Fruit fly (Drosophila melanogaster) whole organism, prepupa: ENCODE data around the gene CG33490.

ENCODE experiments used
- CG10631 ChIP-seq: fragments of 200-800 bp; sonication (Bioruptor generic); optimal IDR thresholded peaks from 2 replicates; lab custom pipeline; 2016; ENCODE audit warnings: missing biosample characterization, missing genetic modification characterization
- CG11294 ChIP-seq: fragments of 200-800 bp; sonication (Bioruptor generic); IDR thresholded peaks from 2 replicates; pipeline ENCODE4 v1.3.6; 2022; ENCODE audit warnings: missing biosample characterization, missing genetic modification characterization
- CG11762 ChIP-seq: fragments of 200-800 bp; sonication (Bioruptor generic); optimal IDR thresholded peaks from 3 replicates; lab custom pipeline; 2016; ENCODE audit warnings: missing biosample characterization, missing genetic modification characterization; ENCODE audit not compliant: insufficient read depth
- CG15336 ChIP-seq: fragments of 200-800 bp; sonication (Bioruptor generic); IDR thresholded peaks from 2 replicates; pipeline ENCODE4 v1.3.6; 2022; ENCODE audit warnings: missing biosample characterization, missing genetic modification characterization
- CG1621 ChIP-seq: fragments of 200-800 bp; sonication (Bioruptor generic); optimal IDR thresholded peaks from 3 replicates; lab custom pipeline; 2018; ENCODE audit warnings: missing biosample characterization, mild to moderate bottlenecking, missing genetic modification characterization
- CG32006 ChIP-seq: fragments of 200-800 bp; sonication (Bioruptor generic); optimal IDR thresholded peaks from 3 replicates; lab custom pipeline; 2017; ENCODE audit warnings: missing biosample characterization, mild to moderate bottlenecking, missing genetic modification characterization
- CG4318 ChIP-seq: fragments of 200-800 bp; sonication (Bioruptor generic); optimal IDR thresholded peaks from 3 replicates; lab custom pipeline; 2017; ENCODE audit warnings: missing biosample characterization, mild to moderate bottlenecking, missing genetic modification characterization
- CG6854 ChIP-seq: fragments of 200-800 bp; sonication (Bioruptor generic); optimal IDR thresholded peaks from 2 replicates; lab custom pipeline; 2017; ENCODE audit warnings: missing biosample characterization, mild to moderate bottlenecking, missing genetic modification characterization
- CG8119 ChIP-seq: fragments of 200-800 bp; sonication (Bioruptor generic); IDR thresholded peaks from 3 replicates; pipeline ENCODE4 v1.3.6; 2022; ENCODE audit warnings: missing biosample characterization, missing genetic modification characterization
- CG8319 ChIP-seq: fragments of 200-800 bp; sonication (Bioruptor generic); optimal IDR thresholded peaks from 3 replicates; lab custom pipeline; 2016; ENCODE audit warnings: missing biosample characterization, missing genetic modification characterization
- CG8632 ChIP-seq: fragments of 200-800 bp; sonication (Bioruptor generic); optimal IDR thresholded peaks from 3 replicates; lab custom pipeline; 2016; ENCODE audit warnings: missing biosample characterization, missing genetic modification characterization
- Eip78C ChIP-seq: fragments of 200-800 bp; sonication (Bioruptor generic); peaks from one replicate; lab custom pipeline; 2016; ENCODE audit warnings: missing biosample characterization, missing genetic modification characterization
- Hr4 ChIP-seq: fragments of 200-800 bp; sonication (Bioruptor generic); optimal IDR thresholded peaks from 3 replicates; lab custom pipeline; 2016; ENCODE audit warnings: missing biosample characterization, missing genetic modification characterization
- Met ChIP-seq: fragments of 200-800 bp; sonication (Bioruptor generic); optimal IDR thresholded peaks from 3 replicates; lab custom pipeline; 2016; ENCODE audit warnings: missing biosample characterization, missing genetic modification characterization
- Smox ChIP-seq: fragments of 200-800 bp; sonication (Bioruptor generic); optimal IDR thresholded peaks from 3 replicates; lab custom pipeline; 2016; ENCODE audit warnings: missing biosample characterization, missing genetic modification characterization
- Sox14 ChIP-seq: fragments of 200-800 bp; sonication (Bioruptor generic); optimal IDR thresholded peaks from 3 replicates; lab custom pipeline; 2016; ENCODE audit warnings: missing biosample characterization, missing genetic modification characterization
- acj6 ChIP-seq: fragments of 200-800 bp; sonication (Bioruptor generic); optimal IDR thresholded peaks from 3 replicates; lab custom pipeline; 2016; ENCODE audit warnings: missing biosample characterization, missing genetic modification characterization
- cyc ChIP-seq: fragments of 200-800 bp; sonication (Bioruptor generic); optimal IDR thresholded peaks from 3 replicates; lab custom pipeline; 2016; ENCODE audit warnings: missing biosample characterization, missing genetic modification characterization
- esn ChIP-seq: fragments of 200-800 bp; sonication (Bioruptor generic); optimal IDR thresholded peaks from 2 replicates; lab custom pipeline; 2016; ENCODE audit warnings: missing biosample characterization, mild to moderate bottlenecking, missing genetic modification characterization, moderate library complexity
- fd59A ChIP-seq: fragments of 200-800 bp; sonication (Bioruptor generic); optimal IDR thresholded peaks from 2 replicates; lab custom pipeline; 2017; ENCODE audit warnings: missing biosample characterization, mild to moderate bottlenecking, missing genetic modification characterization, missing genetic modification reagents
- fkh ChIP-seq: fragments of 200-800 bp; sonication (Bioruptor generic); optimal IDR thresholded peaks from 3 replicates; lab custom pipeline; 2017; ENCODE audit warnings: missing biosample characterization, mild to moderate bottlenecking, missing genetic modification characterization, moderate library complexity
- pdm3 ChIP-seq: fragments of 200-800 bp; sonication (Bioruptor generic); optimal IDR thresholded peaks from 3 replicates; lab custom pipeline; 2016; ENCODE audit warnings: missing biosample characterization, missing genetic modification characterization
- spab ChIP-seq: fragments of 200-800 bp; sonication (Bioruptor generic); optimal IDR thresholded peaks from 2 replicates; lab custom pipeline; 2017; ENCODE audit warnings: missing biosample characterization, mild to moderate bottlenecking, missing genetic modification characterization, missing genetic modification reagents
- svp ChIP-seq: fragments of 200-800 bp; sonication (Bioruptor generic); peaks from one replicate; lab custom pipeline; 2016; ENCODE audit warnings: missing biosample characterization, missing genetic modification characterization
- topi ChIP-seq: fragments of 200-800 bp; sonication (Bioruptor generic); optimal IDR thresholded peaks from 3 replicates; lab custom pipeline; 2016; ENCODE audit warnings: missing biosample characterization, missing genetic modification characterization
- vri ChIP-seq: fragments of 200-800 bp; sonication (Bioruptor generic); optimal IDR thresholded peaks from 3 replicates; lab custom pipeline; 2016; ENCODE audit warnings: missing biosample characterization, mild to moderate bottlenecking, missing genetic modification characterization

CG33490 gene

dm6 chr3L:11530370-11530769 is 44.1 kb downstream of the CG33490 start:
- TF ChIP-seq cyc (GFP tag; lab: Kevin White, UChicago) (no peak), fkh (GFP tag; lab: Kevin White, UChicago) (peak; percentile 61)

- TF ChIP-seq CG8119 (no peak), CG11762 (GFP tag; lab: Kevin White, UChicago) (no peak), spab (GFP tag; lab: Kevin White, UChicago) (no peak), CG11294 (no peak), pdm3 (GFP tag; lab: Kevin White, UChicago) (no peak), CG4318 (no peak), CG32006 (GFP tag; lab: Kevin White, UChicago) (no peak), CG1621 (tag; lab: Kevin White, UChicago) (no peak), CG15336 (no peak), CG8632 (GFP tag; lab: Kevin White, UChicago) (no peak), CG10631 (GFP tag; lab: Kevin White, UChicago) (no peak)
Observed at dm6 chr3L:11529707-11530106, 44.8 kb downstream of the CG33490 start.

- TF ChIP-seq vri (GFP tag; lab: Kevin White, UChicago) (peak; percentile 60), Eip78C (GFP tag; lab: Kevin White, UChicago) (peak; percentile 33), CG15336 (0 out of 2 replicates have a peak, but pooled peaks have one; percentile 17), Hr4 (GFP tag; lab: Kevin White, UChicago) (no peak), fkh (GFP tag; lab: Kevin White, UChicago) (peak; percentile 90), acj6 (GFP tag; lab: Kevin White, UChicago) (no peak)
Observed at dm6 chr3L:11528397-11528923, 46.0 kb downstream of the CG33490 start.

dm6 chr3L:11526644-11527184 is 47.7 kb downstream of the CG33490 start:
- TF ChIP-seq Sox14 (peak; percentile 11), svp (peak; percentile 72), Met (no peak), Smox (no peak), vri (GFP tag; lab: Kevin White, UChicago) (peak; percentile 7)

dm6 chr3L:11525765-11526164 is 48.7 kb downstream of the CG33490 start:
- TF ChIP-seq esn (GFP tag; lab: Kevin White, UChicago) (peak; percentile 29), CG32006 (GFP tag; lab: Kevin White, UChicago) (no peak), topi (GFP tag; lab: Kevin White, UChicago) (no peak), CG6854 (GFP tag; lab: Kevin White, UChicago) (peak; percentile 19), CG4318 (no peak), fd59A (GFP tag; lab: Kevin White, UChicago) (no peak), Eip78C (GFP tag; lab: Kevin White, UChicago) (peak; percentile 20), vri (GFP tag; lab: Kevin White, UChicago) (peak; percentile 78), Met (peak; percentile 3), svp (peak; percentile 96), fkh (GFP tag; lab: Kevin White, UChicago) (peak; percentile 30)

- TF ChIP-seq Eip78C (GFP tag; lab: Kevin White, UChicago) (peak; percentile 8), CG8319 (GFP tag; lab: Kevin White, UChicago) (no peak)
- TF ChIP-seq, all 60 proteins: peak for 1
Observed at dm6 chr3L:11523286-11523685, 51.2 kb downstream of the CG33490 start.
